Worm (Caenorhabditis elegans) whole organism, late embryonic: ENCODE results near the gene F49H12.3.

Experiments used
- fkh-10 ChIP-seq: fragments of 150-350 bp; optimal IDR thresholded peaks from 2 replicates; lab custom pipeline; 2014; ENCODE audit warnings: missing biosample characterization, missing genetic modification reagents, missing genetic modification characterization
- npax-4 ChIP-seq: sonication (generic microtip); optimal IDR thresholded peaks from 2 replicates; lab custom pipeline; 2016; ENCODE audit warnings: missing genetic modification characterization, missing compliant biosample characterization
- unc-42 ChIP-seq: sonication (generic microtip); optimal IDR thresholded peaks from 2 replicates; lab custom pipeline; 2016; ENCODE audit warnings: missing genotype, missing genetic modification characterization, missing compliant biosample characterization

F49H12.3 gene

ce11 chrX:2131650-2132049 lies 47.5 kb downstream of the F49H12.3 start, which contains the start of gene F53B1.9:
Gene F53B1.9 (minus strand): TSS chrX:2131844.
- TF ChIP-seq fkh-10 = no peak
- TF ChIP-seq unc-42 (tag; lab: Kevin White, UChicago) = peak; percentile 30
- TF ChIP-seq npax-4 (tag; lab: Kevin White, UChicago) = no peak
